Worm (Caenorhabditis elegans) whole organism, L3 larva: ENCODE data around the gene rab-33.

ENCODE experiments used
- R02D3.7 ChIP-seq: fragments of 150-350 bp; optimal IDR thresholded peaks from 2 replicates; lab custom pipeline; 2014; ENCODE audit warnings: missing biosample characterization, missing genetic modification characterization
- ZK546.5 ChIP-seq: sonication (generic microtip); optimal IDR thresholded peaks from 2 replicates; lab custom pipeline; 2017; ENCODE audit warnings: missing biosample characterization, missing genetic modification characterization
- aly-2 ChIP-seq: fragments of 150-350 bp; optimal IDR thresholded peaks from 2 replicates; lab custom pipeline; 2014; ENCODE audit warnings: missing biosample characterization, missing genetic modification characterization
- ama-1 ChIP-seq: fragments of 150-350 bp; optimal IDR thresholded peaks from 2 replicates; lab custom pipeline; 2018
- ceh-16 ChIP-seq: sonication (generic microtip); optimal IDR thresholded peaks from 2 replicates; lab custom pipeline; 2017; ENCODE audit warnings: missing biosample characterization, missing genetic modification characterization
- ceh-28 ChIP-seq: fragments of 150-350 bp; optimal IDR thresholded peaks from 2 replicates; lab custom pipeline; 2014; ENCODE audit warnings: missing biosample characterization, missing genetic modification reagents, missing genetic modification characterization
- ceh-82 ChIP-seq: fragments of 150-350 bp; optimal IDR thresholded peaks from 2 replicates; lab custom pipeline; 2014; ENCODE audit warnings: missing biosample characterization, missing genetic modification characterization
- ceh-9 ChIP-seq: sonication (generic microtip); optimal IDR thresholded peaks from 2 replicates; lab custom pipeline; 2018; ENCODE audit warnings: missing biosample characterization, missing genetic modification characterization
- daf-12 ChIP-seq: fragments of 150-350 bp; optimal IDR thresholded peaks from 2 replicates; lab custom pipeline; 2014; ENCODE audit warnings: missing biosample characterization, missing genetic modification reagents, missing genetic modification characterization
- egl-27 ChIP-seq: sonication (generic microtip); optimal IDR thresholded peaks from 4 replicates; lab custom pipeline; 2017; ENCODE audit warnings: missing biosample characterization, missing genetic modification reagents, missing genetic modification characterization
- egl-5 ChIP-seq: fragments of 150-350 bp; optimal IDR thresholded peaks from 2 replicates; lab custom pipeline; 2017; ENCODE audit warnings: missing biosample characterization, missing genetic modification reagents, missing genetic modification characterization, inconsistent platforms
- elt-1 ChIP-seq: fragments of 150-350 bp; optimal IDR thresholded peaks from 2 replicates; lab custom pipeline; 2014; ENCODE audit warnings: missing biosample characterization, missing genetic modification characterization
- elt-2 ChIP-seq: sonication (generic microtip); optimal IDR thresholded peaks from 2 replicates; lab custom pipeline; 2016; ENCODE audit warnings: missing genetic modification reagents, mild to moderate bottlenecking, missing genetic modification characterization, missing compliant biosample characterization
- elt-3 ChIP-seq, 3 experiments: fragments of 150-350 bp in 1 of 3; sonication (generic microtip) in 2 of 3; optimal IDR thresholded peaks; 2 replicates in 2 of 3; 4 replicates in 1 of 3; lab custom pipeline; 2014 to 2017; ENCODE audit warnings: missing biosample characterization in 3 of 3, missing genetic modification characterization in 3 of 3
- eor-1 ChIP-seq, 2 experiments: fragments of 150-350 bp; optimal IDR thresholded peaks; 2 replicates each; lab custom pipeline; 2014 to 2018; ENCODE audit warnings: missing biosample characterization in 2 of 2, missing genetic modification characterization in 2 of 2
- fkh-10 ChIP-seq: sonication (generic microtip); optimal IDR thresholded peaks from 2 replicates; lab custom pipeline; 2017; ENCODE audit warnings: missing biosample characterization, missing genetic modification reagents, missing genetic modification characterization
- fkh-2 ChIP-seq: fragments of 150-350 bp; optimal IDR thresholded peaks from 2 replicates; lab custom pipeline; 2014; ENCODE audit warnings: missing biosample characterization, missing genetic modification reagents, missing genetic modification characterization
- fos-1 ChIP-seq: fragments of 150-350 bp; optimal IDR thresholded peaks from 2 replicates; lab custom pipeline; 2014; ENCODE audit warnings: missing biosample characterization, missing genetic modification characterization
- hmg-11 ChIP-seq: sonication (generic microtip); optimal IDR thresholded peaks from 2 replicates; lab custom pipeline; 2016; ENCODE audit warnings: missing genetic modification characterization, missing compliant biosample characterization
- jun-1 ChIP-seq: fragments of 150-350 bp; optimal IDR thresholded peaks from 2 replicates; lab custom pipeline; 2014; ENCODE audit warnings: missing biosample characterization, missing genetic modification reagents, missing genetic modification characterization
- lin-39 ChIP-seq: fragments of 150-350 bp; optimal IDR thresholded peaks from 2 replicates; lab custom pipeline; 2018; ENCODE audit warnings: missing biosample characterization, missing genetic modification reagents, missing genetic modification characterization
- lsy-12 ChIP-seq: sonication (generic microtip); optimal IDR thresholded peaks from 2 replicates; lab custom pipeline; 2016; ENCODE audit warnings: mild to moderate bottlenecking, missing genetic modification characterization, missing compliant biosample characterization
- mdl-1 ChIP-seq: fragments of 150-350 bp; optimal IDR thresholded peaks from 2 replicates; lab custom pipeline; 2014; ENCODE audit warnings: missing biosample characterization, missing genetic modification characterization
- mml-1 ChIP-seq: fragments of 150-350 bp; sonication (generic microtip); optimal IDR thresholded peaks from 3 replicates; lab custom pipeline; 2014; ENCODE audit warnings: missing biosample characterization, missing genetic modification characterization
- nfya-1 ChIP-seq: sonication (generic microtip); optimal IDR thresholded peaks from 2 replicates; lab custom pipeline; 2017; ENCODE audit warnings: missing genetic modification characterization, mild to moderate bottlenecking, missing compliant biosample characterization, antibody characterized with exemption, moderate library complexity; ENCODE audit not compliant: insufficient read depth
- nhr-11 ChIP-seq: fragments of 150-350 bp; optimal IDR thresholded peaks from 2 replicates; lab custom pipeline; 2014; ENCODE audit warnings: missing biosample characterization, missing genetic modification characterization
- nhr-12 ChIP-seq: fragments of 150-350 bp; optimal IDR thresholded peaks from 2 replicates; lab custom pipeline; 2014; ENCODE audit warnings: missing biosample characterization, missing genetic modification characterization
- nhr-23 ChIP-seq: fragments of 150-350 bp; optimal IDR thresholded peaks from 2 replicates; lab custom pipeline; 2014; ENCODE audit warnings: missing biosample characterization, missing genetic modification reagents, missing genetic modification characterization
- nhr-237 ChIP-seq: fragments of 150-350 bp; optimal IDR thresholded peaks from 2 replicates; lab custom pipeline; 2014; ENCODE audit warnings: missing biosample characterization, missing genetic modification characterization
- nhr-25 ChIP-seq: sonication (generic microtip); optimal IDR thresholded peaks from 2 replicates; lab custom pipeline; 2017; ENCODE audit warnings: missing biosample characterization, missing genetic modification characterization
- nhr-28 ChIP-seq: fragments of 150-350 bp; optimal IDR thresholded peaks from 2 replicates; lab custom pipeline; 2014; ENCODE audit warnings: missing biosample characterization, missing genetic modification characterization
- nhr-43 ChIP-seq: sonication (generic microtip); optimal IDR thresholded peaks from 2 replicates; lab custom pipeline; 2016; ENCODE audit warnings: mild to moderate bottlenecking, missing genetic modification characterization, missing compliant biosample characterization; ENCODE audit not compliant: poor library complexity, severe bottlenecking
- nhr-67 ChIP-seq: fragments of 150-350 bp; optimal IDR thresholded peaks from 2 replicates; lab custom pipeline; 2014; ENCODE audit warnings: missing biosample characterization, missing genetic modification characterization
- nhr-76 ChIP-seq: fragments of 150-350 bp; sonication (generic microtip); optimal IDR thresholded peaks from 5 replicates; lab custom pipeline; 2014; ENCODE audit warnings: missing biosample characterization, missing genetic modification characterization
- nhr-77 ChIP-seq: fragments of 150-350 bp; optimal IDR thresholded peaks from 2 replicates; lab custom pipeline; 2014; ENCODE audit warnings: missing biosample characterization, missing genetic modification characterization
- pha-4 ChIP-seq: fragments of 150-350 bp; optimal IDR thresholded peaks from 2 replicates; lab custom pipeline; 2014; ENCODE audit warnings: missing biosample characterization, missing genetic modification reagents, missing genetic modification characterization
- pqm-1 ChIP-seq: fragments of 150-350 bp; optimal IDR thresholded peaks from 2 replicates; lab custom pipeline; 2017; ENCODE audit warnings: missing biosample characterization, missing genetic modification characterization, inconsistent platforms
- sea-2 ChIP-seq: fragments of 150-350 bp; sonication (generic microtip); optimal IDR thresholded peaks from 4 replicates; lab custom pipeline; 2014; ENCODE audit warnings: missing biosample characterization, missing genetic modification reagents, missing genetic modification characterization
- skn-1 ChIP-seq: fragments of 150-350 bp; optimal IDR thresholded peaks from 2 replicates; lab custom pipeline; 2014; ENCODE audit warnings: missing biosample characterization, missing genetic modification characterization
- snpc-4 ChIP-seq: fragments of 150-350 bp; optimal IDR thresholded peaks from 2 replicates; lab custom pipeline; 2014; ENCODE audit warnings: missing biosample characterization, missing genetic modification characterization
- tbx-2 ChIP-seq: sonication (generic microtip); optimal IDR thresholded peaks from 2 replicates; lab custom pipeline; 2016; ENCODE audit warnings: mild to moderate bottlenecking, missing genetic modification characterization, missing compliant biosample characterization
- unc-39 ChIP-seq: sonication (generic microtip); optimal IDR thresholded peaks from 4 replicates; lab custom pipeline; 2017; ENCODE audit warnings: missing biosample characterization, missing genetic modification characterization
- zag-1 ChIP-seq: fragments of 150-350 bp; optimal IDR thresholded peaks from 2 replicates; lab custom pipeline; 2014; ENCODE audit warnings: missing biosample characterization, missing genetic modification characterization
- ztf-11 ChIP-seq: fragments of 150-350 bp; optimal IDR thresholded peaks from 2 replicates; lab custom pipeline; 2014; ENCODE audit warnings: missing biosample characterization, missing genetic modification characterization
- ztf-4 ChIP-seq: fragments of 150-350 bp; optimal IDR thresholded peaks from 2 replicates; lab custom pipeline; 2014; ENCODE audit warnings: missing biosample characterization, missing genetic modification characterization

rab-33 gene

ce11 chrIII:10506699-10507248 is 3.1 kb upstream of the rab-33 start, which contains the start of the genes sip-1 and sly-1 (continued):
- TF ChIP-seq pqm-1 (peak; percentile 6), fkh-2 (no peak), fkh-10 (peak; percentile 26), nhr-43 (tag; lab: Kevin White, UChicago) (peak; percentile 59), nhr-76 (tag; lab: Kevin White, UChicago) (no peak), eor-1 (tag; optimal IDR thresholded peaks at IDR 0.05; lab: Kevin White, UChicago) (no peak), ceh-28 (tag; lab: Kevin White, UChicago) (peak; percentile 40), R02D3.7 (tag; lab: Kevin White, UChicago) (peak; percentile 86), daf-12 (tag; lab: Kevin White, UChicago) (no peak)

ce11 chrIII:10505943-10506698 is 2.5 kb upstream of the rab-33 start:
- TF ChIP-seq elt-1 (no peak), snpc-4 (tag; lab: Kevin White, UChicago) (no peak), daf-12 (tag; lab: Kevin White, UChicago) (no peak), aly-2 (no peak), ZK546.5 (tag; lab: Kevin White, UChicago) (no peak), unc-39 (tag; lab: Kevin White, UChicago) (no peak), elt-2 (tag; lab: Kevin White, UChicago) (no peak), tbx-2 (tag; lab: Kevin White, UChicago) (no peak), zag-1 (tag; lab: Kevin White, UChicago) (no peak), nhr-67 (tag; lab: Kevin White, UChicago) (no peak), nfya-1 (no peak), nhr-43 (tag; lab: Kevin White, UChicago) (no peak), sea-2 (no peak), mdl-1 (no peak), ceh-16 (tag; lab: Kevin White, UChicago) (no peak), fos-1 (no peak)

ce11 chrIII:10505182-10505581 is 1.5 kb upstream of the rab-33 start, which contains the start of the genes taf-11.3 and urm-1:
TSS of gene taf-11.3 (minus strand) at chrIII:10505250.
TSS of gene urm-1 (plus strand) at chrIII:10505480.
- TF ChIP-seq aly-2: no peak
- no peak for TF ChIP-seq fkh-2
- TF ChIP-seq pha-4 (tag; lab: Kevin White, UChicago): peak; percentile 90
- no peak for TF ChIP-seq elt-1
- no peak for TF ChIP-seq ztf-11
- no peak for TF ChIP-seq nhr-11 (tag; lab: Kevin White, UChicago)
- peak; percentile 89 for TF ChIP-seq nhr-23 (tag; lab: Kevin White, UChicago)
- no peak for TF ChIP-seq nhr-77 (tag; lab: Kevin White, UChicago)
- no peak for TF ChIP-seq skn-1 (tag; lab: Kevin White, UChicago)
- TF ChIP-seq ama-1 (lab: Kevin White, UChicago): no peak
- TF ChIP-seq nhr-25: peak; percentile 35
- no peak for TF ChIP-seq nhr-28 (tag; lab: Kevin White, UChicago)
- TF ChIP-seq ceh-28 (tag; lab: Kevin White, UChicago): no peak
- TF ChIP-seq ceh-9: no peak
- no peak for TF ChIP-seq unc-39 (tag; lab: Kevin White, UChicago)
- TF ChIP-seq R02D3.7 (tag; lab: Kevin White, UChicago): peak; percentile 56
- TF ChIP-seq lin-39 (tag; lab: Kevin White, UChicago): peak; percentile 24
- no peak for TF ChIP-seq mdl-1
- TF ChIP-seq elt-3 (tag; optimal IDR thresholded peaks at IDR 0.05; lab: Kevin White, UChicago): no peak
- no peak for TF ChIP-seq nhr-76 (tag; lab: Kevin White, UChicago)
- TF ChIP-seq eor-1 (tag; optimal IDR thresholded peaks at IDR 0.05; lab: Kevin White, UChicago): no peak
- no peak for TF ChIP-seq ztf-4 (tag; lab: Kevin White, UChicago)
- peak; percentile 88 for TF ChIP-seq snpc-4 (tag; lab: Kevin White, UChicago)
- no peak for TF ChIP-seq mml-1 (tag; lab: Kevin White, UChicago)
- no peak for TF ChIP-seq zag-1 (tag; lab: Kevin White, UChicago)
- peak; percentile 85 for TF ChIP-seq nfya-1
- TF ChIP-seq sea-2: no peak
- TF ChIP-seq tbx-2 (tag; lab: Kevin White, UChicago): no peak
- TF ChIP-seq fos-1: no peak
- no peak for TF ChIP-seq nhr-237 (tag; lab: Kevin White, UChicago)
- TF ChIP-seq lsy-12 (tag; lab: Kevin White, UChicago): no peak
- TF ChIP-seq hmg-11 (tag; lab: Kevin White, UChicago): peak; percentile 67
- TF ChIP-seq egl-27: no peak
- no peak for TF ChIP-seq egl-5 (tag; lab: Kevin White, UChicago)
- TF ChIP-seq pqm-1: no peak
- TF ChIP-seq ceh-82 (tag; lab: Kevin White, UChicago): no peak
- TF ChIP-seq nhr-67 (tag; lab: Kevin White, UChicago): no peak
- TF ChIP-seq daf-12 (tag; lab: Kevin White, UChicago): no peak
- peak; percentile 61 for TF ChIP-seq nhr-43 (tag; lab: Kevin White, UChicago)
- TF ChIP-seq nhr-12 (tag; lab: Kevin White, UChicago): no peak
- TF ChIP-seq ceh-16 (tag; lab: Kevin White, UChicago): no peak
- peak; percentile 13 for TF ChIP-seq jun-1
